Fruit fly (Drosophila melanogaster) Kc167 (cell line): ENCODE results near the gene Fdh.

Source experiments
- h ChIP-seq: fragments of >200 bp; optimal IDR thresholded peaks from 3 replicates; lab custom pipeline; 2018; ENCODE audit warnings: missing external identifiers
- insv ChIP-seq: fragments of >200 bp; optimal IDR thresholded peaks from 3 replicates; lab custom pipeline; 2018; ENCODE audit warnings: missing external identifiers
- psq ChIP-seq: fragments of >200 bp; optimal IDR thresholded peaks from 2 replicates; lab custom pipeline; 2017; ENCODE audit warnings: missing external identifiers
- ttk ChIP-seq: sonication (Bioruptor generic); optimal IDR thresholded peaks from 2 replicates; lab custom pipeline; 2017; ENCODE audit warnings: missing external identifiers

- no peak for TF ChIP-seq ttk (lab: Kevin White, UChicago)
- no peak for TF ChIP-seq h (lab: Kevin White, UChicago)
- TF ChIP-seq insv = no peak
- no peak for TF ChIP-seq psq (lab: Kevin White, UChicago)
Measured at dm6 chr3R:10849515-10849973, 22.6 kb downstream of the Fdh start, which contains the start of gene CG42394.
